Worm (Caenorhabditis elegans) whole organism, mixed stage, embryonic: Measurements from ENCODE around the gene ztf-17.

Source experiments
- bed-3 ChIP-seq: fragments of 200-800 bp; sonication (Bioruptor generic); optimal IDR thresholded peaks from 3 replicates; lab custom pipeline; 2018; ENCODE audit warnings: mild to moderate bottlenecking, missing genetic modification characterization, moderate library complexity, missing compliant biosample characterization
- ceh-39 ChIP-seq: fragments of 150-350 bp; optimal IDR thresholded peaks from 2 replicates; lab custom pipeline; 2014; ENCODE audit warnings: missing biosample characterization, missing genetic modification characterization
- ceh-43 ChIP-seq: fragments of 200-800 bp; sonication (Bioruptor generic); optimal IDR thresholded peaks from 2 replicates; lab custom pipeline; 2018; ENCODE audit warnings: mild to moderate bottlenecking, missing genetic modification characterization, moderate library complexity, missing compliant biosample characterization
- ceh-83 ChIP-seq: fragments of 200-800 bp; sonication (Bioruptor generic); optimal IDR thresholded peaks from 2 replicates; lab custom pipeline; 2018; ENCODE audit warnings: mild to moderate bottlenecking, missing genetic modification characterization, missing compliant biosample characterization
- ces-1 ChIP-seq: fragments of 150-350 bp; optimal IDR thresholded peaks from 2 replicates; lab custom pipeline; 2014; ENCODE audit warnings: missing biosample characterization, missing genetic modification reagents, missing genetic modification characterization
- cnd-1 ChIP-seq: fragments of 200-800 bp; sonication (Bioruptor generic); optimal IDR thresholded peaks from 2 replicates; lab custom pipeline; 2018; ENCODE audit warnings: mild to moderate bottlenecking, missing genetic modification characterization, missing compliant biosample characterization
- drap-1 ChIP-seq: fragments of 200-800 bp; sonication (Bioruptor generic); optimal IDR thresholded peaks from 3 replicates; lab custom pipeline; 2018; ENCODE audit warnings: mild to moderate bottlenecking, missing genetic modification characterization, missing compliant biosample characterization
- elt-1 ChIP-seq: sonication (generic microtip); optimal IDR thresholded peaks from 2 replicates; lab custom pipeline; 2017; ENCODE audit warnings: missing genetic modification characterization, mild to moderate bottlenecking, missing compliant biosample characterization, antibody characterized with exemption, moderate library complexity, borderline replicate concordance; ENCODE audit not compliant: insufficient read depth
- elt-3 ChIP-seq: fragments of 150-350 bp; optimal IDR thresholded peaks from 2 replicates; lab custom pipeline; 2014; ENCODE audit warnings: missing biosample characterization, missing genetic modification characterization
- flh-1 ChIP-seq: fragments of 200-800 bp; sonication (Bioruptor generic); optimal IDR thresholded peaks from 2 replicates; lab custom pipeline; 2018; ENCODE audit warnings: mild to moderate bottlenecking, missing genetic modification characterization, moderate library complexity, missing compliant biosample characterization
- ham-2 ChIP-seq: fragments of 200-800 bp; sonication (Bioruptor generic); optimal IDR thresholded peaks from 2 replicates; lab custom pipeline; 2018; ENCODE audit warnings: mild to moderate bottlenecking, missing genetic modification characterization, missing compliant biosample characterization
- hlh-1 ChIP-seq: fragments of 150-350 bp; optimal IDR thresholded peaks from 2 replicates; lab custom pipeline; 2014; ENCODE audit warnings: missing biosample characterization, missing genetic modification reagents, missing genetic modification characterization
- lin-32 ChIP-seq: fragments of 200-800 bp; sonication (Bioruptor generic); optimal IDR thresholded peaks from 2 replicates; lab custom pipeline; 2018; ENCODE audit warnings: mild to moderate bottlenecking, missing genetic modification characterization, missing compliant biosample characterization
- lsy-2 ChIP-seq: fragments of 150-350 bp; optimal IDR thresholded peaks from 2 replicates; lab custom pipeline; 2014; ENCODE audit warnings: missing biosample characterization, missing genetic modification characterization
- mab-5 ChIP-seq: fragments of 150-350 bp; optimal IDR thresholded peaks from 2 replicates; lab custom pipeline; 2014; ENCODE audit warnings: missing biosample characterization, missing genetic modification characterization
- mep-1 ChIP-seq: fragments of 150-350 bp; optimal IDR thresholded peaks from 2 replicates; lab custom pipeline; 2017; ENCODE audit warnings: missing biosample characterization, missing genetic modification reagents, missing genetic modification characterization, inconsistent platforms
- mls-2 ChIP-seq: sonication (generic microtip); optimal IDR thresholded peaks from 2 replicates; lab custom pipeline; 2016; ENCODE audit warnings: mild to moderate bottlenecking, missing genetic modification characterization, moderate library complexity, missing compliant biosample characterization
- nhr-12 ChIP-seq: fragments of 150-350 bp; optimal IDR thresholded peaks from 2 replicates; lab custom pipeline; 2014; ENCODE audit warnings: missing biosample characterization, missing genetic modification characterization
- nhr-2 ChIP-seq: fragments of 150-350 bp; optimal IDR thresholded peaks from 2 replicates; lab custom pipeline; 2014; ENCODE audit warnings: missing biosample characterization, missing genetic modification characterization
- nhr-237 ChIP-seq: fragments of 150-350 bp; optimal IDR thresholded peaks from 2 replicates; lab custom pipeline; 2014; ENCODE audit warnings: missing biosample characterization, missing genetic modification characterization
- nhr-28 ChIP-seq: fragments of 150-350 bp; optimal IDR thresholded peaks from 2 replicates; lab custom pipeline; 2014; ENCODE audit warnings: missing biosample characterization, missing genetic modification characterization
- nhr-76 ChIP-seq: sonication (generic microtip); optimal IDR thresholded peaks from 2 replicates; lab custom pipeline; 2017; ENCODE audit warnings: missing biosample characterization, missing genetic modification characterization
- pha-4 ChIP-seq: fragments of 150-350 bp; optimal IDR thresholded peaks from 2 replicates; lab custom pipeline; 2018; ENCODE audit warnings: missing biosample characterization, missing genetic modification reagents, missing genetic modification characterization
- sem-2 ChIP-seq: fragments of 200-800 bp; sonication (Bioruptor generic); optimal IDR thresholded peaks from 2 replicates; lab custom pipeline; 2018; ENCODE audit warnings: mild to moderate bottlenecking, missing genetic modification characterization, missing compliant biosample characterization
- snpc-4 ChIP-seq: fragments of 150-350 bp; optimal IDR thresholded peaks from 2 replicates; lab custom pipeline; 2014; ENCODE audit warnings: missing biosample characterization, missing genetic modification characterization
- sptf-1 ChIP-seq: sonication (generic microtip); optimal IDR thresholded peaks from 2 replicates; lab custom pipeline; 2017; ENCODE audit warnings: mild to moderate bottlenecking, missing genetic modification characterization, moderate library complexity, missing compliant biosample characterization
- tbx-8 ChIP-seq: fragments of 200-800 bp; sonication (Bioruptor generic); optimal IDR thresholded peaks from 2 replicates; lab custom pipeline; 2018; ENCODE audit warnings: mild to moderate bottlenecking, missing genetic modification characterization, moderate library complexity, missing compliant biosample characterization
- unc-120 ChIP-seq: sonication (generic microtip); optimal IDR thresholded peaks from 2 replicates; lab custom pipeline; 2017; ENCODE audit warnings: missing genetic modification characterization, missing compliant biosample characterization; ENCODE audit not compliant: poor library complexity, severe bottlenecking
- unc-39 ChIP-seq: fragments of 150-350 bp; optimal IDR thresholded peaks from 2 replicates; lab custom pipeline; 2014; ENCODE audit warnings: missing biosample characterization, missing genetic modification characterization
- unc-62 ChIP-seq: fragments of 150-350 bp; optimal IDR thresholded peaks from 2 replicates; lab custom pipeline; 2014; ENCODE audit warnings: missing biosample characterization, missing genetic modification reagents, missing genetic modification characterization
- zip-8 ChIP-seq: fragments of 150-350 bp; optimal IDR thresholded peaks from 2 replicates; lab custom pipeline; 2014; ENCODE audit warnings: missing biosample characterization, missing genetic modification characterization
- ztf-11 ChIP-seq: fragments of 150-350 bp; optimal IDR thresholded peaks from 2 replicates; lab custom pipeline; 2014; ENCODE audit warnings: missing biosample characterization, missing genetic modification characterization

The ztf-17 gene

DNA sequence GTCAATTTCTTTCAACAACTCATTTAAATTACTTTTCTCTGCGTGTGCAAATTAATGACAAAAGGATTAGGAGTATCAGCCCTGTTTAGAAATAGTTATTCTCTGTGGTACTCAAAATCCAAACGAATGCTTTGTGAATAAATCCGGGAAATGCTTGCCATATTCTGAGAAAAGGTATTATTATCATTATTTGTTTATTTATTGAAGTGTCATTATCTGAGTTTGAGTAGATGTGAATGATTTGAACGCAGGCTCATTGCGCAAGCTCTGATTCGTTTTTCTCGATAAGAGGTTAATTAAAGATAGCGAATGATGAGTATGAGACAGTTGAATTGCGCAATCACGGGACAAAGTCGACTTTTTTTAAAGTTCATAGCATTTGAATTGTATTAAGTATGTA, 42.1 kb downstream of the ztf-17 start:
- TF ChIP-seq zip-8 (peak; percentile 87), unc-62 (GFP tag; lab: Kevin White, UChicago) (no peak)
- TF ChIP-seq, all 35 proteins: peak for 1

DNA sequence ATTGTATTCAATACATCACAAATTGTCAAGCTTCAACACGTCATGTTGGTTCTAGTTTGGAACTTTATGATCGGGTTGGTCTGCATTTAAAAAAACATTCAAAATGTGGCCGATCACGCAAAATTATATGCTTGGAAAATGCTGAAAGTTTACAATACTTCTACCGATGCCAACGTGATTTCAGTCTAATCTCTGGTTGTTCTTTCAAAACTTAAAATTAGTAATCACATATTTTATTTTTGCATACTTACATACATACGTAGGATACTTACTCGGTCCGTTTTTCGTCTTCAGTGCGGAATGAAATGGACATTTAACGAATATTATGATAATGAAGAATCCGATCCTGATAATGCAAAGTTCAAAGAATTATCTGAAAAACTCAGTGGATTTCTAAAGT, 44.9 kb downstream of the ztf-17 start, which contains the start of gene srw-62:
srw-62 (plus strand) TSS at position 301 of the 400 bp plus-strand sequence.
- TF ChIP-seq lsy-2 (tag; lab: Kevin White, UChicago) = no peak
- no peak for TF ChIP-seq ham-2 (GFP tag; lab: Kevin White, UChicago)
- TF ChIP-seq elt-1 (tag; lab: Kevin White, UChicago) = no peak
- TF ChIP-seq mab-5 (tag; lab: Kevin White, UChicago) = no peak
- no peak for TF ChIP-seq mep-1 (tag; lab: Kevin White, UChicago)
- no peak for TF ChIP-seq tbx-8
- TF ChIP-seq nhr-2 (tag; lab: Kevin White, UChicago) = no peak
- no peak for TF ChIP-seq hlh-1 (tag; lab: Kevin White, UChicago)
- TF ChIP-seq unc-120 (tag; lab: Kevin White, UChicago) = no peak
- no peak for TF ChIP-seq unc-39 (tag; lab: Kevin White, UChicago)
- TF ChIP-seq ces-1 (GFP tag; lab: Kevin White, UChicago) = no peak
- no peak for TF ChIP-seq lin-32 (GFP tag; lab: Kevin White, UChicago)
- TF ChIP-seq ceh-43 = no peak
- TF ChIP-seq snpc-4 (tag; lab: Kevin White, UChicago) = no peak
- no peak for TF ChIP-seq mls-2
- TF ChIP-seq unc-62 (GFP tag; lab: Kevin White, UChicago) = no peak
- no peak for TF ChIP-seq drap-1 (GFP tag; lab: Kevin White, UChicago)
- no peak for TF ChIP-seq nhr-28 (tag; lab: Kevin White, UChicago)
- TF ChIP-seq elt-3 (tag; lab: Kevin White, UChicago) = no peak
- no peak for TF ChIP-seq ceh-39 (tag; lab: Kevin White, UChicago)

DNA sequence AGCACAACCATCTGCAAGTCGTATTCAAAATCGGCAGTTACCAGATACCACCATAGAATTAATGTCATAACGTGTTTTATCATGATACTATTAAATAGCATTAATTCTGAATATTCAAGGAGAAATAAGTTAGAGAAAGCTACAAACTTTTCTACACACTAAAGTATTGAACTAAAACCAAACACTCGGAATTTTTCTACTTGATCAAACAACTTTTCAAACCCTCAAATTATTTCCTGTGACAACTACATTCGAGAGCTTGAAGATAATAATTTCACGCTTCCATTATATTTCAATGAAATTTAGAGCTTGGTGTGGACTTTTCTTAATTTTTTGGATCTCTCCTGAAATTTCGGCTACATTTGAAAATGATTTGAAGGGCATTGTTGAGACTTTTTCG, 47.5 kb downstream of the ztf-17 start, which contains the start of gene irld-47:
irld-47 (minus strand) TSS at position 101 of the 400 bp plus-strand sequence.
- TF ChIP-seq elt-3 (tag; lab: Kevin White, UChicago) = no peak
- no peak for TF ChIP-seq ceh-83
- no peak for TF ChIP-seq mls-2
- TF ChIP-seq unc-39 (tag; lab: Kevin White, UChicago) = no peak
- no peak for TF ChIP-seq nhr-237
- TF ChIP-seq cnd-1 (tag; lab: Kevin White, UChicago) = no peak
- TF ChIP-seq ztf-11 (tag; lab: Kevin White, UChicago) = no peak
- no peak for TF ChIP-seq nhr-2 (tag; lab: Kevin White, UChicago)
- no peak for TF ChIP-seq bed-3 (GFP tag; lab: Kevin White, UChicago)
- TF ChIP-seq mab-5 (tag; lab: Kevin White, UChicago) = no peak
- TF ChIP-seq, all 35 proteins: peak for 0

DNA sequence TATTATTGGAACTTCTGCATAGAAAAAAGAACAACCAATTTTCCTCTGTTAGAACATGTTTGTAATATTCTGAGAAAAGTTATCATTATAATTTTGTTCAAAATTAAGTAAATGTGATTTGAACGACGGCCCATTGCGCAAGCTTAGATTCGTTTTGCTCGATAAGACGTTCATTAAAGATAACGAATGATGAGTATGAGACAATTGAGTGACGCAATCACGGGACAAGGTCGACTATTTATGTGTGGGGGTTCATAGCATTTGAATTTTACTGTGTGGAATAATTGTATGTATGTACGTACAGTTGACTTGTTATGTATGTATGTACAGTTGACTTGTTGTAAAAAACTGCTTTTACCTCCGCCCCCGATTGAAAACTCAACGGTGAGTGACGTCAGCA, 50.6 kb downstream of the ztf-17 start:
- peak; percentile 79 for TF ChIP-seq elt-1 (tag; lab: Kevin White, UChicago)
- peak; percentile 40 for TF ChIP-seq unc-62 (GFP tag; lab: Kevin White, UChicago)
- TF ChIP-seq bed-3 (GFP tag; lab: Kevin White, UChicago) = no peak
- peak; percentile 82 for TF ChIP-seq zip-8
- peak; percentile 39 for TF ChIP-seq nhr-2 (tag; lab: Kevin White, UChicago)
- TF ChIP-seq, all 35 proteins: peak for 4

DNA sequence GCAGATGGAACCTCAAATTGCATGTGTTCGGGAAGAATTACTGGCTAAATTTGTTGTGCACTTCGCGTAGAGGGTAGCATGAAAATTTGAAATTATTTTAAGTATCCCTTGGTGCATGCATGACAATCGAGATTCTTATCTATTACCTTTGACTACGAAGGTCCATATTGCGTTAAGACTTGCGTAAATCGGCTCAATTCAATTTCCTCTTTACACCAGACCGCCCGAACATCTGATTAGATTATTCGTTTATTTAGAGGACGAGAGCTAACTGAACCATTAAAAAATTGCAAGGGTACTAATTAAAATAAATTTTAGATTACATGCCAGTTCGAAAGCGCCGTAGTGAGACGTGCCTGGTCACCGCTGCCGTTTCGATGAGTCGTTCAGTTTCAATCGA, 52.4 kb downstream of the ztf-17 start:
- TF ChIP-seq ham-2 (GFP tag; lab: Kevin White, UChicago) (no peak), bed-3 (GFP tag; lab: Kevin White, UChicago) (no peak), drap-1 (GFP tag; lab: Kevin White, UChicago) (no peak), hlh-1 (tag; lab: Kevin White, UChicago) (no peak), unc-39 (tag; lab: Kevin White, UChicago) (no peak), nhr-12 (tag; lab: Kevin White, UChicago) (no peak), cnd-1 (tag; lab: Kevin White, UChicago) (peak; percentile 9), mep-1 (tag; lab: Kevin White, UChicago) (no peak), ceh-39 (tag; lab: Kevin White, UChicago) (no peak), zip-8 (no peak), ceh-43 (no peak), nhr-76 (no peak), lsy-2 (tag; lab: Kevin White, UChicago) (no peak), tbx-8 (no peak), sptf-1 (no peak), lin-32 (GFP tag; lab: Kevin White, UChicago) (no peak), pha-4 (no peak), flh-1 (GFP tag; lab: Kevin White, UChicago) (no peak), nhr-28 (tag; lab: Kevin White, UChicago) (no peak), ces-1 (GFP tag; lab: Kevin White, UChicago) (peak; percentile 87), elt-3 (tag; lab: Kevin White, UChicago) (no peak), nhr-2 (tag; lab: Kevin White, UChicago) (peak; percentile 36), sem-2 (GFP tag; lab: Kevin White, UChicago) (no peak)
